Fruit fly (Drosophila melanogaster) whole organism, embryonic: ENCODE measurements around the gene fmt.
A peak's percentile ranks its signal among the peaks of the same experiment; 100 is the strongest.

Experiments
- BEAF-32 ChIP-seq: fragments of 200-800 bp; sonication (Bioruptor generic); optimal IDR thresholded peaks from 3 replicates; lab custom pipeline; 2017; ENCODE audit warnings: missing biosample characterization, missing genetic modification characterization, mild to moderate bottlenecking, moderate library complexity, missing genetic modification reagents
- CG10654 ChIP-seq: fragments of 200-800 bp; sonication (Bioruptor generic); optimal IDR thresholded peaks from 2 replicates; lab custom pipeline; 2016; ENCODE audit warnings: missing biosample characterization, missing genetic modification characterization
- CG12071 ChIP-seq: fragments of 200-800 bp; sonication (Bioruptor generic); optimal IDR thresholded peaks from 3 replicates; lab custom pipeline; 2018; ENCODE audit warnings: missing biosample characterization, mild to moderate bottlenecking, missing genetic modification characterization
- CG13424 ChIP-seq: fragments of 200-800 bp; sonication (Bioruptor generic); optimal IDR thresholded peaks from 2 replicates; lab custom pipeline; 2019; ENCODE audit warnings: missing biosample characterization, mild to moderate bottlenecking, missing genetic modification characterization, moderate library complexity
- CG13775 ChIP-seq: fragments of 200-800 bp; sonication (Bioruptor generic); optimal IDR thresholded peaks from 3 replicates; lab custom pipeline; 2017; ENCODE audit warnings: missing biosample characterization, mild to moderate bottlenecking, missing genetic modification characterization
- CG13894 ChIP-seq: fragments of 200-800 bp; sonication (Bioruptor generic); optimal IDR thresholded peaks from 3 replicates; lab custom pipeline; 2018; ENCODE audit warnings: missing biosample characterization, mild to moderate bottlenecking, missing genetic modification characterization, moderate library complexity
- CG14710 ChIP-seq: fragments of 200-800 bp; sonication (Bioruptor generic); optimal IDR thresholded peaks from 3 replicates; lab custom pipeline; 2019; ENCODE audit warnings: missing biosample characterization, mild to moderate bottlenecking, missing genetic modification characterization, moderate library complexity
- CG15514 ChIP-seq: fragments of 200-800 bp; sonication (Bioruptor generic); optimal IDR thresholded peaks from 3 replicates; lab custom pipeline; 2017; ENCODE audit warnings: missing biosample characterization, missing genetic modification characterization, mild to moderate bottlenecking, moderate library complexity, missing genetic modification reagents
- CG16815 ChIP-seq: fragments of 200-800 bp; sonication (Bioruptor generic); optimal IDR thresholded peaks from 3 replicates; lab custom pipeline; 2017; ENCODE audit warnings: missing biosample characterization, mild to moderate bottlenecking, missing genetic modification characterization
- CG16863 ChIP-seq: fragments of 200-800 bp; sonication (Bioruptor generic); optimal IDR thresholded peaks from 3 replicates; lab custom pipeline; 2016; ENCODE audit warnings: missing biosample characterization, missing genetic modification characterization
- CG2116 ChIP-seq: fragments of 200-800 bp; sonication (Bioruptor generic); optimal IDR thresholded peaks from 3 replicates; lab custom pipeline; 2018; ENCODE audit warnings: missing biosample characterization, mild to moderate bottlenecking, missing genetic modification characterization
- CG6791 ChIP-seq: fragments of 200-800 bp; sonication (Bioruptor generic); IDR thresholded peaks from 3 replicates; pipeline ENCODE4 v1.3.6; 2022; ENCODE audit warnings: missing biosample characterization, missing genetic modification characterization; ENCODE audit not compliant: partially characterized antibody
- CG8388 ChIP-seq: fragments of 200-800 bp; sonication (Bioruptor generic); optimal IDR thresholded peaks from 2 replicates; lab custom pipeline; 2019; ENCODE audit warnings: missing biosample characterization, mild to moderate bottlenecking, missing genetic modification characterization, moderate library complexity
- CG9437 ChIP-seq: fragments of 200-800 bp; sonication (Bioruptor generic); optimal IDR thresholded peaks from 2 replicates; lab custom pipeline; 2018; ENCODE audit warnings: missing biosample characterization, mild to moderate bottlenecking, missing genetic modification characterization
- Chrac-16 ChIP-seq: fragments of 200-800 bp; sonication (Bioruptor generic); optimal IDR thresholded peaks from 3 replicates; lab custom pipeline; 2016; ENCODE audit warnings: missing biosample characterization, missing genetic modification characterization
- Dip2 ChIP-seq: fragments of 200-800 bp; sonication (Bioruptor generic); IDR thresholded peaks from 2 replicates; pipeline ENCODE4 v1.3.6; 2022; ENCODE audit warnings: missing biosample characterization, missing genetic modification characterization
- Doc2 ChIP-seq: fragments of 200-800 bp; sonication (Bioruptor generic); IDR thresholded peaks from 2 replicates; pipeline ENCODE4 v1.3.6; 2022; ENCODE audit warnings: missing biosample characterization, missing genetic modification characterization
- Dref ChIP-seq: fragments of 200-800 bp; sonication (Bioruptor generic); IDR thresholded peaks from 2 replicates; pipeline ENCODE4 v1.3.6; 2022; ENCODE audit warnings: missing biosample characterization, missing genetic modification characterization
- Drgx ChIP-seq: fragments of 200-800 bp; sonication (Bioruptor generic); IDR thresholded peaks from 2 replicates; pipeline ENCODE4 v1.3.6; 2022; ENCODE audit warnings: missing biosample characterization, missing genetic modification characterization
- Fer3 ChIP-seq: fragments of 200-800 bp; sonication (Bioruptor generic); optimal IDR thresholded peaks from 2 replicates; lab custom pipeline; 2018; ENCODE audit warnings: missing biosample characterization, mild to moderate bottlenecking, missing genetic modification characterization, moderate library complexity
- Hand ChIP-seq: fragments of 200-800 bp; sonication (Bioruptor generic); optimal IDR thresholded peaks from 2 replicates; lab custom pipeline; 2017; ENCODE audit warnings: mild to moderate bottlenecking, missing biosample characterization, missing genetic modification reagents, missing genetic modification characterization
- Hsf ChIP-seq: fragments of 200-800 bp; sonication (Bioruptor generic); optimal IDR thresholded peaks from 3 replicates; lab custom pipeline; 2016; ENCODE audit warnings: missing biosample characterization, missing genetic modification characterization
- MTF-1 ChIP-seq: fragments of 200-800 bp; sonication (Bioruptor generic); optimal IDR thresholded peaks from 2 replicates; lab custom pipeline; 2018; ENCODE audit warnings: missing biosample characterization, mild to moderate bottlenecking, missing genetic modification characterization, borderline replicate concordance
- Meics ChIP-seq: fragments of 200-800 bp; sonication (Bioruptor generic); optimal IDR thresholded peaks from 2 replicates; lab custom pipeline; 2017; ENCODE audit warnings: missing biosample characterization, mild to moderate bottlenecking, missing genetic modification characterization
- Mrtf ChIP-seq: fragments of 200-800 bp; sonication (Bioruptor generic); IDR thresholded peaks from 3 replicates; pipeline ENCODE4 v1.3.6; 2022; ENCODE audit warnings: missing biosample characterization, missing genetic modification characterization
- Ravus ChIP-seq: fragments of 200-800 bp; sonication (Bioruptor generic); IDR thresholded peaks from 2 replicates; pipeline ENCODE4 v1.3.6; 2022; ENCODE audit warnings: missing biosample characterization, missing genetic modification characterization
- Trl ChIP-seq, 3 experiments: fragments of >200 bp in 2 of 3; fragments of 200-800 bp in 1 of 3; sonication (Bioruptor generic) in 1 of 3; optimal IDR thresholded peaks; 2 replicates in 1 of 3; 3 replicates in 2 of 3; lab custom pipeline; 2016 to 2017; ENCODE audit warnings: missing biosample characterization in 1 of 3, missing genetic modification characterization in 1 of 3
- aop ChIP-seq: fragments of 200-800 bp; sonication (Bioruptor generic); IDR thresholded peaks from 2 replicates; pipeline ENCODE4 v1.3.6; 2022; ENCODE audit warnings: missing biosample characterization, missing genetic modification characterization
- btn ChIP-seq: fragments of 200-800 bp; sonication (Bioruptor generic); optimal IDR thresholded peaks from 2 replicates; lab custom pipeline; 2016; ENCODE audit warnings: missing biosample characterization, missing genetic modification characterization
- caup ChIP-seq: fragments of 200-800 bp; sonication (Bioruptor generic); optimal IDR thresholded peaks from 3 replicates; lab custom pipeline; 2017; ENCODE audit warnings: missing biosample characterization, mild to moderate bottlenecking, missing genetic modification characterization, moderate library complexity; ENCODE audit not compliant: severe bottlenecking
- chinmo ChIP-seq: fragments of 200-800 bp; sonication (Bioruptor generic); IDR thresholded peaks from 4 replicates; pipeline ENCODE4 v1.3.6; 2022; ENCODE audit warnings: missing biosample characterization, missing genetic modification characterization; ENCODE audit not compliant: partially characterized antibody
- corto ChIP-seq: fragments of 200-800 bp; sonication (Bioruptor generic); optimal IDR thresholded peaks from 2 replicates; lab custom pipeline; 2016; ENCODE audit warnings: missing biosample characterization, mild to moderate bottlenecking, missing genetic modification characterization, moderate library complexity
- dm ChIP-seq: fragments of 200-800 bp; sonication (Bioruptor generic); optimal IDR thresholded peaks from 3 replicates; lab custom pipeline; 2016; ENCODE audit warnings: missing biosample characterization, missing genetic modification characterization
- dmrt11E ChIP-seq: fragments of 200-800 bp; sonication (Bioruptor generic); optimal IDR thresholded peaks from 3 replicates; lab custom pipeline; 2018; ENCODE audit warnings: missing biosample characterization, mild to moderate bottlenecking, missing genetic modification characterization, moderate library complexity
- emc ChIP-seq: fragments of 200-800 bp; sonication (Bioruptor generic); optimal IDR thresholded peaks from 2 replicates; lab custom pipeline; 2016; ENCODE audit warnings: missing biosample characterization, missing genetic modification characterization
- gce ChIP-seq: fragments of 200-800 bp; sonication (Bioruptor generic); IDR thresholded peaks from 3 replicates; pipeline ENCODE4 v1.3.6; 2022; ENCODE audit warnings: missing biosample characterization, missing genetic modification characterization
- gfzf ChIP-seq: fragments of 200-800 bp; sonication (Bioruptor generic); optimal IDR thresholded peaks from 2 replicates; lab custom pipeline; 2016; ENCODE audit warnings: missing biosample characterization, mild to moderate bottlenecking, missing genetic modification characterization, moderate library complexity
- pzg ChIP-seq: fragments of 200-800 bp; sonication (Bioruptor generic); optimal IDR thresholded peaks from 3 replicates; lab custom pipeline; 2018; ENCODE audit warnings: missing biosample characterization, mild to moderate bottlenecking, missing genetic modification characterization, moderate library complexity
- schlank ChIP-seq: fragments of 200-800 bp; sonication (Bioruptor generic); optimal IDR thresholded peaks from 2 replicates; lab custom pipeline; 2018; ENCODE audit warnings: missing biosample characterization, mild to moderate bottlenecking, missing genetic modification characterization
- seq ChIP-seq: fragments of 200-800 bp; sonication (Bioruptor generic); IDR thresholded peaks from 2 replicates; pipeline ENCODE4 v1.3.6; 2022; ENCODE audit warnings: missing biosample characterization, missing genetic modification characterization
- shn ChIP-seq: fragments of 200-800 bp; sonication (Bioruptor generic); optimal IDR thresholded peaks from 3 replicates; lab custom pipeline; 2016; ENCODE audit warnings: missing biosample characterization, missing genetic modification characterization
- sim ChIP-seq: fragments of 200-800 bp; sonication (Bioruptor generic); IDR thresholded peaks from 2 replicates; pipeline ENCODE4 v1.3.6; 2022; ENCODE audit warnings: missing biosample characterization, missing genetic modification characterization
- slou ChIP-seq: fragments of 200-800 bp; sonication (Bioruptor generic); optimal IDR thresholded peaks from 3 replicates; lab custom pipeline; 2016; ENCODE audit warnings: missing biosample characterization, missing genetic modification characterization
- sug ChIP-seq: fragments of 200-800 bp; optimal IDR thresholded peaks from 2 replicates; lab custom pipeline; 2019; ENCODE audit warnings: missing biosample characterization, mild to moderate bottlenecking, missing genetic modification characterization, moderate library complexity
- tgo ChIP-seq: fragments of 200-800 bp; sonication (Bioruptor generic); IDR thresholded peaks from 3 replicates; pipeline ENCODE4 v1.3.6; 2022; ENCODE audit warnings: missing biosample characterization, missing genetic modification characterization
- unc-4 ChIP-seq: fragments of 200-800 bp; sonication (Bioruptor generic); IDR thresholded peaks from 2 replicates; pipeline ENCODE4 v1.3.6; 2022; ENCODE audit warnings: missing biosample characterization, missing genetic modification characterization; ENCODE audit not compliant: partially characterized antibody
- zfh2 ChIP-seq: fragments of 200-800 bp; sonication (Bioruptor generic); optimal IDR thresholded peaks from 2 replicates; lab custom pipeline; 2016; ENCODE audit warnings: missing biosample characterization, missing genetic modification characterization

fmt gene

dm6 chr3L:6188995-6189927 is 15.6 kb upstream of the fmt start, which contains the start of the genes D19A and CG7386 (continued):
- TF ChIP-seq Dip2 (GFP tag; lab: Robert Waterston, UW) (no peak), CG15514 (GFP tag; lab: Kevin White, UChicago) (peak; percentile 76), CG13424 (tag; lab: Kevin White, UChicago) (peak; percentile 68), shn (peak; percentile 50), btn (GFP tag; lab: Kevin White, UChicago) (no peak), slou (peak; percentile 28), CG10654 (GFP tag; lab: Kevin White, UChicago) (peak; percentile 2), dm (no peak), CG9437 (GFP tag; lab: Kevin White, UChicago) (peak; percentile 21), pzg (GFP tag; lab: Kevin White, UChicago) (peak; percentile 32), BEAF-32 (GFP tag; lab: Kevin White, UChicago) (no peak), dmrt11E (tag; lab: Kevin White, UChicago) (peak; percentile 50), Fer3 (tag; lab: Kevin White, UChicago) (peak; percentile 54), CG16863 (GFP tag; lab: Kevin White, UChicago) (peak; percentile 32), CG2116 (GFP tag; lab: Kevin White, UChicago) (peak; percentile 11), CG12071 (GFP tag; lab: Kevin White, UChicago) (no peak), Chrac-16 (peak; percentile 5), Ravus (GFP tag; lab: Robert Waterston, UW) (no peak), schlank (tag; lab: Kevin White, UChicago) (no peak), sug (tag; lab: Kevin White, UChicago) (peak; percentile 25), corto (GFP tag; lab: Kevin White, UChicago) (no peak), sim (GFP tag; lab: Robert Waterston, UW) (peak; percentile 27), caup (peak; percentile 49), CG6791 (GFP tag; lab: Robert Waterston, UW) (peak; percentile 41; the same call in 1 of the 3 replicates), Mrtf (GFP tag; lab: Robert Waterston, UW) (peak; percentile 68; the same call in 2 of the 3 replicates), CG13894 (tag; lab: Kevin White, UChicago) (peak; percentile 34), Hand (GFP tag; lab: Kevin White, UChicago) (no peak), aop (GFP tag; lab: Robert Waterston, UW) (no peak), Meics (GFP tag; lab: Kevin White, UChicago) (peak; percentile 55), CG8388 (GFP tag; lab: Kevin White, UChicago) (peak; percentile 30), seq (GFP tag; lab: Robert Waterston, UW) (no peak), Doc2 (GFP tag; lab: Robert Waterston, UW) (no peak), chinmo (GFP tag; lab: Robert Waterston, UW) (no peak), unc-4 (no peak), Drgx (GFP tag; lab: Robert Waterston, UW) (peak; percentile 55), emc (GFP tag; lab: Kevin White, UChicago) (peak; percentile 19), zfh2 (peak; percentile 59), CG14710 (peak; percentile 47), Dref (0 out of 2 replicates have a peak, but pooled peaks have one; percentile 28), CG13775 (GFP tag; lab: Kevin White, UChicago) (peak; percentile 17), MTF-1 (GFP tag; lab: Kevin White, UChicago) (peak; percentile 8), gce (GFP tag; lab: Robert Waterston, UW) (0 out of 3 replicates have a peak, but pooled peaks have one; percentile 25), Trl (optimal IDR thresholded peaks at IDR 0.05; lab: Kevin White, UChicago) (no peak), Trl (GFP tag; optimal IDR thresholded peaks at IDR 0.05; lab: Kevin White, UChicago) (peak; percentile 54), Hsf (GFP tag; lab: Kevin White, UChicago) (peak; percentile 41), gfzf (GFP tag; lab: Kevin White, UChicago) (peak; percentile 8), CG16815 (GFP tag; lab: Kevin White, UChicago) (peak; percentile 12), tgo (GFP tag; lab: Robert Waterston, UW) (peak; percentile 45)
